Fruit fly (Drosophila melanogaster) whole organism, embryonic: ENCODE measurements around the gene CG17349.

ENCODE experiments used
- Abd-B ChIP-seq: fragments of 200-800 bp; sonication (Bioruptor generic); optimal IDR thresholded peaks from 2 replicates; lab custom pipeline; 2018; ENCODE audit warnings: missing biosample characterization, mild to moderate bottlenecking, missing genetic modification characterization, moderate library complexity
- Atf-2 ChIP-seq: fragments of 200-800 bp; sonication (Bioruptor generic); optimal IDR thresholded peaks from 2 replicates; lab custom pipeline; 2016; ENCODE audit warnings: missing biosample characterization, missing genetic modification characterization
- Atf3 ChIP-seq: fragments of 200-800 bp; sonication (Bioruptor generic); optimal IDR thresholded peaks from 3 replicates; lab custom pipeline; 2016; ENCODE audit warnings: missing biosample characterization, missing genetic modification characterization
- Atf6 ChIP-seq: fragments of 200-800 bp; sonication (Bioruptor generic); IDR thresholded peaks from 2 replicates; pipeline ENCODE4 v1.3.6; 2022; ENCODE audit warnings: missing biosample characterization, missing genetic modification characterization
- B-H1 ChIP-seq: fragments of 200-800 bp; sonication (Bioruptor generic); IDR thresholded peaks from 3 replicates; pipeline ENCODE4 v1.3.6; 2022; ENCODE audit warnings: missing biosample characterization, missing genetic modification characterization
- Bgb ChIP-seq: fragments of 200-800 bp; sonication (Bioruptor generic); IDR thresholded peaks from 2 replicates; pipeline ENCODE4 v1.3.6; 2022; ENCODE audit warnings: missing biosample characterization, missing genetic modification characterization; ENCODE audit not compliant: partially characterized antibody
- CG1024 ChIP-seq: fragments of 200-800 bp; sonication (Bioruptor generic); IDR thresholded peaks from 2 replicates; pipeline ENCODE4 v1.3.6; 2022; ENCODE audit warnings: missing biosample characterization, missing genetic modification characterization
- CG10267 ChIP-seq: fragments of 200-800 bp; sonication (Bioruptor generic); optimal IDR thresholded peaks from 2 replicates; lab custom pipeline; 2018; ENCODE audit warnings: missing biosample characterization, mild to moderate bottlenecking, missing genetic modification characterization, moderate library complexity
- CG13287 ChIP-seq: fragments of 200-800 bp; sonication (Bioruptor generic); IDR thresholded peaks from 2 replicates; pipeline ENCODE4 v1.3.6; 2022; ENCODE audit warnings: missing biosample characterization, missing genetic modification characterization; ENCODE audit not compliant: partially characterized antibody
- CG14441 ChIP-seq: fragments of 200-800 bp; sonication (Bioruptor generic); IDR thresholded peaks from 2 replicates; pipeline ENCODE4 v1.3.6; 2022; ENCODE audit warnings: missing biosample characterization, missing genetic modification characterization
- CG15011 ChIP-seq: fragments of 200-800 bp; sonication (Bioruptor generic); optimal IDR thresholded peaks from 3 replicates; lab custom pipeline; 2018; ENCODE audit warnings: missing biosample characterization, mild to moderate bottlenecking, missing genetic modification characterization
- CG1647 ChIP-seq: fragments of 200-800 bp; sonication (Bioruptor generic); optimal IDR thresholded peaks from 3 replicates; lab custom pipeline; 2016; ENCODE audit warnings: missing biosample characterization, missing genetic modification characterization
- CG18262 ChIP-seq: fragments of 200-800 bp; optimal IDR thresholded peaks from 3 replicates; lab custom pipeline; 2019; ENCODE audit warnings: missing biosample characterization, mild to moderate bottlenecking, missing genetic modification characterization, moderate library complexity
- CG1832 ChIP-seq: fragments of 200-800 bp; sonication (Bioruptor generic); optimal IDR thresholded peaks from 2 replicates; lab custom pipeline; 2017; ENCODE audit warnings: missing biosample characterization, mild to moderate bottlenecking, missing genetic modification characterization, inconsistent platforms
- CG18476 ChIP-seq: fragments of 200-800 bp; sonication (Bioruptor generic); optimal IDR thresholded peaks from 2 replicates; lab custom pipeline; 2016; ENCODE audit warnings: missing biosample characterization, mild to moderate bottlenecking, missing genetic modification characterization
- CG2129 ChIP-seq: fragments of 200-800 bp; sonication (Bioruptor generic); IDR thresholded peaks from 2 replicates; pipeline ENCODE4 v1.3.6; 2022; ENCODE audit warnings: missing biosample characterization, missing genetic modification characterization; ENCODE audit not compliant: partially characterized antibody
- CG3065 ChIP-seq: fragments of 200-800 bp; sonication (Bioruptor generic); optimal IDR thresholded peaks from 2 replicates; lab custom pipeline; 2016; ENCODE audit warnings: missing biosample characterization, missing genetic modification characterization
- CG6175 ChIP-seq: fragments of 200-800 bp; sonication (Bioruptor generic); IDR thresholded peaks from 3 replicates; pipeline ENCODE4 v1.3.6; 2022; ENCODE audit warnings: missing biosample characterization, missing genetic modification characterization
- CG8359 ChIP-seq: fragments of 200-800 bp; sonication (Bioruptor generic); optimal IDR thresholded peaks from 2 replicates; lab custom pipeline; 2017; ENCODE audit warnings: missing biosample characterization, mild to moderate bottlenecking, missing genetic modification characterization, borderline replicate concordance
- CG8478 ChIP-seq: fragments of >200 bp; optimal IDR thresholded peaks from 2 replicates; lab custom pipeline; 2018
- CoRest ChIP-seq: fragments of 200-800 bp; sonication (Bioruptor generic); optimal IDR thresholded peaks from 3 replicates; lab custom pipeline; 2018; ENCODE audit warnings: missing biosample characterization, mild to moderate bottlenecking, missing genetic modification characterization, moderate library complexity
- Drgx ChIP-seq: fragments of 200-800 bp; sonication (Bioruptor generic); IDR thresholded peaks from 2 replicates; pipeline ENCODE4 v1.3.6; 2022; ENCODE audit warnings: missing biosample characterization, missing genetic modification characterization
- ERR ChIP-seq: fragments of 200-800 bp; sonication (Bioruptor generic); optimal IDR thresholded peaks from 2 replicates; lab custom pipeline; 2016; ENCODE audit warnings: missing biosample characterization, missing genetic modification characterization
- H15 ChIP-seq: fragments of 200-800 bp; sonication (Bioruptor generic); IDR thresholded peaks from 3 replicates; pipeline ENCODE4 v1.3.6; 2022; ENCODE audit warnings: missing biosample characterization, missing genetic modification characterization
- Hmx ChIP-seq: fragments of 200-800 bp; sonication (Bioruptor generic); optimal IDR thresholded peaks from 2 replicates; lab custom pipeline; 2016; ENCODE audit warnings: missing biosample characterization, missing genetic modification characterization
- Hr39 ChIP-seq: fragments of >200 bp; optimal IDR thresholded peaks from 2 replicates; lab custom pipeline; 2017
- Max ChIP-seq: fragments of 200-800 bp; sonication (Bioruptor generic); optimal IDR thresholded peaks from 2 replicates; lab custom pipeline; 2016; ENCODE audit warnings: missing biosample characterization, mild to moderate bottlenecking, missing genetic modification characterization
- Mrtf ChIP-seq: fragments of 200-800 bp; sonication (Bioruptor generic); IDR thresholded peaks from 3 replicates; pipeline ENCODE4 v1.3.6; 2022; ENCODE audit warnings: missing biosample characterization, missing genetic modification characterization
- Pdp1 ChIP-seq, 2 experiments: fragments of 200-800 bp; sonication (Bioruptor generic); optimal IDR thresholded peaks; 3 replicates each; lab custom pipeline; 2016; ENCODE audit warnings: missing biosample characterization in 2 of 2, missing genetic modification characterization in 2 of 2, mild to moderate bottlenecking in 1 of 2, moderate library complexity in 1 of 2
- Side ChIP-seq: fragments of 200-800 bp; sonication (Bioruptor generic); optimal IDR thresholded peaks from 2 replicates; lab custom pipeline; 2016; ENCODE audit warnings: missing biosample characterization, missing genetic modification characterization
- Sox102F ChIP-seq: fragments of 200-800 bp; sonication (Bioruptor generic); optimal IDR thresholded peaks from 2 replicates; lab custom pipeline; 2018; ENCODE audit warnings: missing biosample characterization, mild to moderate bottlenecking, missing genetic modification characterization, moderate library complexity
- Spps ChIP-seq: fragments of 200-800 bp; sonication (Bioruptor generic); optimal IDR thresholded peaks from 2 replicates; lab custom pipeline; 2018; ENCODE audit warnings: missing biosample characterization, mild to moderate bottlenecking, missing genetic modification characterization
- Ssrp ChIP-seq: fragments of 200-800 bp; sonication (Bioruptor generic); optimal IDR thresholded peaks from 2 replicates; lab custom pipeline; 2018; ENCODE audit warnings: missing biosample characterization, mild to moderate bottlenecking, missing genetic modification characterization, moderate library complexity
- bowl ChIP-seq: fragments of 200-800 bp; sonication (Bioruptor generic); IDR thresholded peaks from 2 replicates; pipeline ENCODE4 v1.3.6; 2022; ENCODE audit warnings: missing biosample characterization, missing genetic modification characterization
- chif ChIP-seq, 2 experiments: fragments of 200-800 bp; sonication (Bioruptor generic); optimal IDR thresholded peaks; 3 replicates each; lab custom pipeline; 2016; ENCODE audit warnings: missing biosample characterization in 2 of 2, missing genetic modification characterization in 2 of 2
- dmrt11E ChIP-seq: fragments of 200-800 bp; sonication (Bioruptor generic); optimal IDR thresholded peaks from 3 replicates; lab custom pipeline; 2018; ENCODE audit warnings: missing biosample characterization, mild to moderate bottlenecking, missing genetic modification characterization, moderate library complexity
- ems ChIP-seq: fragments of 200-800 bp; sonication (Bioruptor generic); optimal IDR thresholded peaks from 3 replicates; lab custom pipeline; 2016; ENCODE audit warnings: missing biosample characterization, missing genetic modification characterization
- gt ChIP-seq: fragments of 200-800 bp; sonication (Bioruptor generic); IDR thresholded peaks from 2 replicates; pipeline ENCODE4 v1.3.6; 2022; ENCODE audit warnings: missing biosample characterization, missing genetic modification characterization
- hth ChIP-seq: fragments of >200 bp; optimal IDR thresholded peaks from 2 replicates; lab custom pipeline; 2017; ENCODE audit warnings: inconsistent platforms
- jigr1 ChIP-seq: fragments of 200-800 bp; sonication (Bioruptor generic); IDR thresholded peaks from 3 replicates; pipeline ENCODE4 v1.3.6; 2022; ENCODE audit warnings: missing biosample characterization, missing genetic modification characterization
- kni ChIP-seq: fragments of 200-800 bp; sonication (Bioruptor generic); optimal IDR thresholded peaks from 3 replicates; lab custom pipeline; 2017; ENCODE audit warnings: mild to moderate bottlenecking, missing biosample characterization, missing genetic modification reagents, missing genetic modification characterization
- nerfin-1 ChIP-seq: fragments of 200-800 bp; sonication (Bioruptor generic); optimal IDR thresholded peaks from 3 replicates; lab custom pipeline; 2019; ENCODE audit warnings: missing biosample characterization, mild to moderate bottlenecking, missing genetic modification characterization, moderate library complexity
- p53 ChIP-seq: fragments of 200-800 bp; sonication (Bioruptor generic); optimal IDR thresholded peaks from 2 replicates; lab custom pipeline; 2016; ENCODE audit warnings: missing biosample characterization, missing genetic modification characterization
- sisA ChIP-seq: fragments of 200-800 bp; sonication (Bioruptor generic); IDR thresholded peaks from 2 replicates; pipeline ENCODE4 v1.3.6; 2022; ENCODE audit warnings: missing biosample characterization, missing genetic modification characterization
- slp2 ChIP-seq: fragments of 200-800 bp; sonication (Bioruptor generic); optimal IDR thresholded peaks from 2 replicates; lab custom pipeline; 2016; ENCODE audit warnings: missing biosample characterization, missing genetic modification characterization
- stc ChIP-seq: fragments of 200-800 bp; sonication (Bioruptor generic); IDR thresholded peaks from 2 replicates; pipeline ENCODE4 v1.3.6; 2022; ENCODE audit warnings: missing biosample characterization, missing genetic modification characterization
- trh ChIP-seq: fragments of 200-800 bp; sonication (Bioruptor generic); optimal IDR thresholded peaks from 2 replicates; lab custom pipeline; 2016; ENCODE audit warnings: missing biosample characterization, missing genetic modification characterization
- tup ChIP-seq: fragments of 200-800 bp; sonication (Bioruptor generic); optimal IDR thresholded peaks from 2 replicates; lab custom pipeline; 2016; ENCODE audit warnings: missing biosample characterization, mild to moderate bottlenecking, missing genetic modification characterization, moderate library complexity
- wor ChIP-seq: fragments of 200-800 bp; sonication (Bioruptor generic); IDR thresholded peaks from 2 replicates; pipeline ENCODE4 v1.3.6; 2022; ENCODE audit warnings: missing biosample characterization, missing genetic modification characterization

The CG17349 gene

DNA sequence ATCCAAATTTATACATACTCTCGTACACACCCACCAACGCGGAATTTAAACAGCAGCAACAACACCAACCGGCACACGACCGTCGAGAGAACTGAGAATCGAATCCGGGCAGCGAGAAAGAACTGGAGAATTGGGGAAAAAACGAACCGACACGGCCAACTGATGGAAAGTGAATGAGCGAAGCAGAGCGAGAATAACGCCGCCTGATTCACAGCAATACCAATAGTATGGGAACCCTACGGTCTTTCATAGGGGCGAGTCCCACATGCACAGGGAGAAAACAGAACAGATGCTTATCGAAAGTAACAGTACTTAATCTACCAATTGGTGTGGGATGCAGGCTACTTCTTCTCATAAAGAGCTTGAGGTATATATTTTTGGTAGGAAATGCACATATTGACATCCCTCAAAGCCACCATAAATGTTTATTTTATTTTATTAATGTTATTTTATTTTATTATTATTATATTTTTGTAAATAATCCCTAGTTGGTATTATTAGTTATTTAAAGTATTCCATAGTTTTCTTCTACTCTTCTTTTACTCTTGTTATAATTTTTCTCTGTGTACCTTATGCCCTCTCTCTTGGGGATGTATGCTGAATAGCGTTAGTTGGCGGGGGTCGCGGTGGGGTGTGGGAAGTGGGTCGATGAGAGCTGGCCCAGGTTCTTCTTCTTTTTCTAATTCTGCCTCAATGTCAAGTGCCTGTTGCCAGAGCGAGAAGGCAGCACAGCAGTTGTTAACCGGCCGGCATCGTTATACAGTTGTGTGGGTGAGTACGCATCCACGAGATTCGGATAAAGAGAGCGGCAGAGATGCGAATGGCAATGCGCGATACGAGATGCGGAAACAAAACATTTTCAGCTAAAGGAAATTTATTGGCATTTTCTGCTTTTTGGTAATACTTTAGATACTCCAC lies 28.3 kb downstream of the CG17349 start, which contains the start of gene CG17544 (continued):
- peak; percentile 74 for TF ChIP-seq nerfin-1 (tag; lab: Kevin White, UChicago)
- peak; percentile 83 for TF ChIP-seq CG10267
- peak; percentile 49; the same call in 1 of the 3 replicates for TF ChIP-seq CG6175
- TF ChIP-seq slp2 (GFP tag; lab: Kevin White, UChicago) = peak; percentile 42
- no peak for TF ChIP-seq CG1024 (GFP tag; lab: Robert Waterston, UW)
- TF ChIP-seq Bgb = peak; percentile 46; the same call in 1 of the 2 replicates
- peak; percentile 7; the same call in 1 of the 2 replicates for TF ChIP-seq stc (GFP tag; lab: Robert Waterston, UW)
- no peak for TF ChIP-seq gt (GFP tag; lab: Robert Waterston, UW)
- peak; percentile 61 for TF ChIP-seq kni (GFP tag; lab: Kevin White, UChicago)
- TF ChIP-seq bowl (GFP tag; lab: Robert Waterston, UW) = no peak
- TF ChIP-seq CG14441 (GFP tag; lab: Robert Waterston, UW) = peak; percentile 41
- peak; percentile 21; the same call in 1 of the 2 replicates for TF ChIP-seq wor (GFP tag; lab: Robert Waterston, UW)
- TF ChIP-seq Hr39 (lab: Kevin White, UChicago) = no peak
- TF ChIP-seq Drgx (GFP tag; lab: Robert Waterston, UW) = peak; percentile 60
- peak; percentile 49; the same call in 1 of the 2 replicates for TF ChIP-seq CG13287 (GFP tag; lab: Robert Waterston, UW)
- TF ChIP-seq Max (GFP tag; lab: Kevin White, UChicago) = no peak
- TF ChIP-seq CG2129 (GFP tag; lab: Robert Waterston, UW) = no peak
- TF ChIP-seq Abd-B (GFP tag; lab: Kevin White, UChicago) = peak; percentile 70
- no peak for TF ChIP-seq B-H1
- TF ChIP-seq Hmx (GFP tag; lab: Kevin White, UChicago) = no peak
- no peak for TF ChIP-seq Atf3 (GFP tag; lab: Kevin White, UChicago)
- peak; percentile 45 for TF ChIP-seq Spps (tag; lab: Kevin White, UChicago)
- peak; percentile 12 to 43 for TF ChIP-seq chif (GFP tag; optimal IDR thresholded peaks at IDR 0.05; lab: Kevin White, UChicago)
- TF ChIP-seq Mrtf (GFP tag; lab: Robert Waterston, UW) = 0 out of 3 replicates have a peak, but pooled peaks have one; percentile 52
- no peak for TF ChIP-seq CG1647 (GFP tag; lab: Kevin White, UChicago)
- TF ChIP-seq Atf-2 (GFP tag; lab: Kevin White, UChicago) = no peak
- TF ChIP-seq CG18476 (GFP tag; lab: Kevin White, UChicago) = no peak
- peak; percentile 11; the same call in 1 of the 3 replicates for TF ChIP-seq H15 (GFP tag; lab: Robert Waterston, UW)
- TF ChIP-seq Ssrp (tag; lab: Kevin White, UChicago) = peak; percentile 76
- TF ChIP-seq CG18262 (tag; lab: Kevin White, UChicago) = peak; percentile 92
- TF ChIP-seq hth (lab: Kevin White, UChicago) = no peak
- TF ChIP-seq CG8478 (lab: Kevin White, UChicago) = no peak
- no peak for TF ChIP-seq p53
- no peak for TF ChIP-seq CG15011 (GFP tag; lab: Kevin White, UChicago)
- TF ChIP-seq ERR (GFP tag; lab: Kevin White, UChicago) = peak; percentile 40
- peak; percentile 71 for TF ChIP-seq Sox102F
- TF ChIP-seq CG3065 = peak; percentile 33
- peak; percentile 23 for TF ChIP-seq Side
- TF ChIP-seq CG1832 (GFP tag; lab: Kevin White, UChicago) = peak; percentile 87
- peak; percentile 11; the same call in 1 of the 3 replicates for TF ChIP-seq jigr1 (GFP tag; lab: Robert Waterston, UW)
- TF ChIP-seq trh (GFP tag; lab: Kevin White, UChicago) = peak; percentile 32
- TF ChIP-seq sisA = peak; percentile 51
- peak; percentile 57 for TF ChIP-seq Atf6
- peak; percentile 79 for TF ChIP-seq dmrt11E (tag; lab: Kevin White, UChicago)
- no peak for TF ChIP-seq ems
- peak; percentile 90 for TF ChIP-seq CoRest (tag; lab: Kevin White, UChicago)
- peak; percentile 71 for TF ChIP-seq CG8359 (GFP tag; lab: Kevin White, UChicago)
- TF ChIP-seq tup = no peak
- peak; percentile 29 to 33 for TF ChIP-seq Pdp1 (GFP tag; optimal IDR thresholded peaks at IDR 0.05; lab: Kevin White, UChicago)
